Fruit fly (Drosophila melanogaster) whole organism, wandering third instar larva: Measurements from ENCODE around the gene Npc2a.

Experiments used
- Hr83 ChIP-seq: fragments of 200-300 bp; sonication (Bioruptor generic); optimal IDR thresholded peaks from 2 replicates; lab custom pipeline; 2016; ENCODE audit warnings: missing biosample characterization, mild to moderate bottlenecking, missing genetic modification characterization, moderate library complexity; ENCODE audit not compliant: poor library complexity, severe bottlenecking
- OdsH ChIP-seq: fragments of 200-800 bp; sonication (Bioruptor generic); optimal IDR thresholded peaks from 2 replicates; lab custom pipeline; 2016; ENCODE audit warnings: missing biosample characterization, mild to moderate bottlenecking, missing genetic modification characterization
- dmrt93B ChIP-seq: fragments of 200-800 bp; sonication (Bioruptor generic); optimal IDR thresholded peaks from 2 replicates; lab custom pipeline; 2018; ENCODE audit warnings: missing biosample characterization, mild to moderate bottlenecking, missing genetic modification characterization

- peak; percentile 25 for TF ChIP-seq Hr83 (GFP tag; lab: Kevin White, UChicago)
- no peak for TF ChIP-seq dmrt93B (GFP tag; lab: Kevin White, UChicago)
- TF ChIP-seq OdsH (GFP tag; lab: Kevin White, UChicago): no peak
Observed at dm6 chr2L:1973957-1974356, 14.1 kb upstream of the Npc2a start, which contains the start of gene Der-1.
